Worm (Caenorhabditis elegans) whole organism, late embryonic: Measurements from ENCODE around the gene pqn-42.

Source experiments
- F13H6.1 ChIP-seq: sonication (generic microtip); optimal IDR thresholded peaks from 2 replicates; lab custom pipeline; 2016; ENCODE audit warnings: missing genetic modification characterization, missing compliant biosample characterization
- ama-1 ChIP-seq: fragments of 150-350 bp; optimal IDR thresholded peaks from 2 replicates; lab custom pipeline; 2014
- ceh-19 ChIP-seq: fragments of 200-800 bp; sonication (Bioruptor generic); optimal IDR thresholded peaks from 2 replicates; lab custom pipeline; 2018; ENCODE audit warnings: mild to moderate bottlenecking, missing genetic modification characterization, missing compliant biosample characterization
- ceh-48 ChIP-seq: sonication (generic microtip); optimal IDR thresholded peaks from 2 replicates; lab custom pipeline; 2016; ENCODE audit warnings: missing genetic modification characterization, inconsistent platforms, missing compliant biosample characterization
- ceh-9 ChIP-seq: sonication (generic microtip); optimal IDR thresholded peaks from 2 replicates; lab custom pipeline; 2016; ENCODE audit warnings: mild to moderate bottlenecking, missing genetic modification characterization, inconsistent platforms, missing compliant biosample characterization
- che-1 ChIP-seq: sonication (generic microtip); optimal IDR thresholded peaks from 2 replicates; lab custom pipeline; 2016; ENCODE audit warnings: mild to moderate bottlenecking, missing genetic modification characterization, missing compliant biosample characterization
- dmd-4 ChIP-seq: sonication (generic microtip); optimal IDR thresholded peaks from 2 replicates; lab custom pipeline; 2016; ENCODE audit warnings: borderline replicate concordance, missing genetic modification characterization, missing compliant biosample characterization
- dve-1 ChIP-seq: sonication (generic microtip); optimal IDR thresholded peaks from 2 replicates; lab custom pipeline; 2017; ENCODE audit warnings: antibody characterized with exemption, mild to moderate bottlenecking, missing genetic modification characterization, missing compliant biosample characterization
- nhr-11 ChIP-seq: fragments of 150-350 bp; optimal IDR thresholded peaks from 2 replicates; lab custom pipeline; 2014; ENCODE audit warnings: missing biosample characterization, missing genetic modification characterization
- npax-4 ChIP-seq: sonication (generic microtip); optimal IDR thresholded peaks from 2 replicates; lab custom pipeline; 2016; ENCODE audit warnings: missing genetic modification characterization, missing compliant biosample characterization
- tbx-7 ChIP-seq: sonication (generic microtip); optimal IDR thresholded peaks from 2 replicates; lab custom pipeline; 2016; ENCODE audit warnings: missing genotype, missing genetic modification characterization, missing compliant biosample characterization
- unc-55 ChIP-seq: sonication (generic microtip); optimal IDR thresholded peaks from 2 replicates; lab custom pipeline; 2017; ENCODE audit warnings: missing biosample characterization, missing genetic modification reagents, missing genetic modification characterization

- no peak for TF ChIP-seq ceh-19
- TF ChIP-seq che-1 (tag; lab: Kevin White, UChicago), result no peak
- no peak for TF ChIP-seq nhr-11
- no peak for TF ChIP-seq ceh-9 (tag; lab: Kevin White, UChicago)
- no peak for TF ChIP-seq npax-4 (tag; lab: Kevin White, UChicago)
- TF ChIP-seq ama-1 (lab: Kevin White, UChicago), result no peak
- TF ChIP-seq F13H6.1, result no peak
- TF ChIP-seq unc-55 (GFP tag; lab: Kevin White, UChicago), result no peak
- no peak for TF ChIP-seq tbx-7 (tag; lab: Kevin White, UChicago)
- no peak for TF ChIP-seq dve-1 (tag; lab: Kevin White, UChicago)
- no peak for TF ChIP-seq dmd-4
- no peak for TF ChIP-seq ceh-48 (tag; lab: Kevin White, UChicago)
These were observed 38.1 kb downstream of the pqn-42 start for ce11 chrII:2420685-2421084.
